Worm (Caenorhabditis elegans): Measurements from ENCODE around the gene vha-7.

- TF ChIP-seq nhr-237 (tag; optimal IDR thresholded peaks at IDR 0.05) = no peak
- no peak for TF ChIP-seq nhr-11 (tag; optimal IDR thresholded peaks at IDR 0.05)
- no peak for TF ChIP-seq tbx-2 (tag; optimal IDR thresholded peaks at IDR 0.05)
- TF ChIP-seq nhr-25 (tag; optimal IDR thresholded peaks at IDR 0.05) = no peak
These were observed 34.4 kb downstream of the vha-7 start, which contains the start of gene T23B5.4 for ce11 chrIV:12674700-12675099.
